Fruit fly (Drosophila melanogaster) whole organism, prepupa: ENCODE measurements around the gene CG3009.
A peak's percentile ranks its signal among the peaks of the same experiment; 100 is the strongest.

Source experiments
- Blimp-1 ChIP-seq: fragments of 200-800 bp; sonication (Bioruptor generic); optimal IDR thresholded peaks from 3 replicates; lab custom pipeline; 2017; ENCODE audit warnings: missing biosample characterization, missing genetic modification characterization, mild to moderate bottlenecking, moderate library complexity, missing genetic modification reagents
- CG10669 ChIP-seq: fragments of 200-800 bp; sonication (Bioruptor generic); optimal IDR thresholded peaks from 3 replicates; lab custom pipeline; 2018; ENCODE audit warnings: missing biosample characterization, mild to moderate bottlenecking, missing genetic modification characterization, moderate library complexity
- CG11294 ChIP-seq: fragments of 200-800 bp; sonication (Bioruptor generic); IDR thresholded peaks from 2 replicates; pipeline ENCODE4 v1.3.6; 2022; ENCODE audit warnings: missing biosample characterization, missing genetic modification characterization
- CG11762 ChIP-seq: fragments of 200-800 bp; sonication (Bioruptor generic); optimal IDR thresholded peaks from 3 replicates; lab custom pipeline; 2016; ENCODE audit warnings: missing biosample characterization, missing genetic modification characterization; ENCODE audit not compliant: insufficient read depth
- CG11902 ChIP-seq: fragments of 200-800 bp; sonication (Bioruptor generic); optimal IDR thresholded peaks from 3 replicates; lab custom pipeline; 2016; ENCODE audit warnings: missing biosample characterization, missing genetic modification characterization
- CG15336 ChIP-seq: fragments of 200-800 bp; sonication (Bioruptor generic); IDR thresholded peaks from 2 replicates; pipeline ENCODE4 v1.3.6; 2022; ENCODE audit warnings: missing biosample characterization, missing genetic modification characterization
- CG1621 ChIP-seq: fragments of 200-800 bp; sonication (Bioruptor generic); optimal IDR thresholded peaks from 3 replicates; lab custom pipeline; 2018; ENCODE audit warnings: missing biosample characterization, mild to moderate bottlenecking, missing genetic modification characterization
- CG16779 ChIP-seq: fragments of 200-800 bp; sonication (Bioruptor generic); optimal IDR thresholded peaks from 3 replicates; lab custom pipeline; 2017; ENCODE audit warnings: missing biosample characterization, mild to moderate bottlenecking, missing genetic modification characterization
- CG32006 ChIP-seq: fragments of 200-800 bp; sonication (Bioruptor generic); optimal IDR thresholded peaks from 3 replicates; lab custom pipeline; 2017; ENCODE audit warnings: missing biosample characterization, mild to moderate bottlenecking, missing genetic modification characterization
- CG3919 ChIP-seq: fragments of 200-800 bp; sonication (Bioruptor generic); optimal IDR thresholded peaks from 3 replicates; lab custom pipeline; 2016; ENCODE audit warnings: missing biosample characterization, missing genetic modification characterization
- CG6792 ChIP-seq: fragments of 200-800 bp; sonication (Bioruptor generic); optimal IDR thresholded peaks from 3 replicates; lab custom pipeline; 2016; ENCODE audit warnings: missing biosample characterization, missing genetic modification characterization
- CG6854 ChIP-seq: fragments of 200-800 bp; sonication (Bioruptor generic); optimal IDR thresholded peaks from 2 replicates; lab custom pipeline; 2017; ENCODE audit warnings: missing biosample characterization, mild to moderate bottlenecking, missing genetic modification characterization
- CG8119 ChIP-seq: fragments of 200-800 bp; sonication (Bioruptor generic); IDR thresholded peaks from 3 replicates; pipeline ENCODE4 v1.3.6; 2022; ENCODE audit warnings: missing biosample characterization, missing genetic modification characterization
- CG8319 ChIP-seq: fragments of 200-800 bp; sonication (Bioruptor generic); optimal IDR thresholded peaks from 3 replicates; lab custom pipeline; 2016; ENCODE audit warnings: missing biosample characterization, missing genetic modification characterization
- CG9139 ChIP-seq: fragments of 200-800 bp; sonication (Bioruptor generic); optimal IDR thresholded peaks from 3 replicates; lab custom pipeline; 2017; ENCODE audit warnings: missing biosample characterization, mild to moderate bottlenecking, missing genetic modification characterization
- Eip75B ChIP-seq: fragments of 200-800 bp; sonication (Bioruptor generic); optimal IDR thresholded peaks from 3 replicates; lab custom pipeline; 2016; ENCODE audit warnings: missing biosample characterization, missing genetic modification characterization
- Eip78C ChIP-seq: fragments of 200-800 bp; sonication (Bioruptor generic); peaks from one replicate; lab custom pipeline; 2016; ENCODE audit warnings: missing biosample characterization, missing genetic modification characterization
- Eip93F ChIP-seq: fragments of 200-800 bp; sonication (Bioruptor generic); optimal IDR thresholded peaks from 2 replicates; lab custom pipeline; 2016; ENCODE audit warnings: missing biosample characterization, mild to moderate bottlenecking, missing genetic modification characterization
- Ets21C ChIP-seq: fragments of 200-800 bp; sonication (Bioruptor generic); optimal IDR thresholded peaks from 3 replicates; lab custom pipeline; 2016; ENCODE audit warnings: missing biosample characterization, missing genetic modification characterization
- Ets96B ChIP-seq: fragments of 200-800 bp; optimal IDR thresholded peaks from 2 replicates; lab custom pipeline; 2019; ENCODE audit warnings: missing biosample characterization, mild to moderate bottlenecking, missing genetic modification characterization, moderate library complexity
- Gug ChIP-seq: fragments of 200-800 bp; sonication (Bioruptor generic); IDR thresholded peaks from 2 replicates; pipeline ENCODE4 v1.3.6; 2022; ENCODE audit warnings: missing biosample characterization, missing genetic modification characterization
- Hr38 ChIP-seq: sonication (Bioruptor generic); optimal IDR thresholded peaks from 2 replicates; lab custom pipeline; 2016; ENCODE audit warnings: missing biosample characterization, missing genetic modification characterization
- Met ChIP-seq: fragments of 200-800 bp; sonication (Bioruptor generic); optimal IDR thresholded peaks from 3 replicates; lab custom pipeline; 2016; ENCODE audit warnings: missing biosample characterization, missing genetic modification characterization
- OdsH ChIP-seq: fragments of 200-800 bp; sonication (Bioruptor generic); optimal IDR thresholded peaks from 3 replicates; lab custom pipeline; 2016; ENCODE audit warnings: missing biosample characterization, missing genetic modification characterization
- Smox ChIP-seq: fragments of 200-800 bp; sonication (Bioruptor generic); optimal IDR thresholded peaks from 3 replicates; lab custom pipeline; 2016; ENCODE audit warnings: missing biosample characterization, missing genetic modification characterization
- Sox102F ChIP-seq: fragments of 200-800 bp; sonication (Bioruptor generic); optimal IDR thresholded peaks from 2 replicates; lab custom pipeline; 2016; ENCODE audit warnings: missing biosample characterization, mild to moderate bottlenecking, missing genetic modification characterization
- Sox14 ChIP-seq: fragments of 200-800 bp; sonication (Bioruptor generic); optimal IDR thresholded peaks from 3 replicates; lab custom pipeline; 2016; ENCODE audit warnings: missing biosample characterization, missing genetic modification characterization
- achi ChIP-seq: fragments of 200-800 bp; sonication (Bioruptor generic); optimal IDR thresholded peaks from 3 replicates; lab custom pipeline; 2016; ENCODE audit warnings: missing biosample characterization, missing genetic modification characterization
- acj6 ChIP-seq: fragments of 200-800 bp; sonication (Bioruptor generic); optimal IDR thresholded peaks from 3 replicates; lab custom pipeline; 2016; ENCODE audit warnings: missing biosample characterization, missing genetic modification characterization
- dac ChIP-seq: fragments of 200-800 bp; sonication (Bioruptor generic); optimal IDR thresholded peaks from 2 replicates; lab custom pipeline; 2017; ENCODE audit warnings: missing biosample characterization, mild to moderate bottlenecking, missing genetic modification characterization
- dsx ChIP-seq: fragments of 200-800 bp; optimal IDR thresholded peaks from 3 replicates; lab custom pipeline; 2019; ENCODE audit warnings: missing biosample characterization, mild to moderate bottlenecking, missing genetic modification characterization, moderate library complexity; ENCODE audit not compliant: poor library complexity, severe bottlenecking
- eg ChIP-seq: fragments of 200-800 bp; sonication (Bioruptor generic); IDR thresholded peaks from 3 replicates; pipeline ENCODE4 v1.3.6; 2022; ENCODE audit warnings: missing biosample characterization, missing genetic modification characterization
- esn ChIP-seq: fragments of 200-800 bp; sonication (Bioruptor generic); optimal IDR thresholded peaks from 2 replicates; lab custom pipeline; 2016; ENCODE audit warnings: missing biosample characterization, mild to moderate bottlenecking, missing genetic modification characterization, moderate library complexity
- fd59A ChIP-seq: fragments of 200-800 bp; sonication (Bioruptor generic); optimal IDR thresholded peaks from 2 replicates; lab custom pipeline; 2017; ENCODE audit warnings: missing biosample characterization, mild to moderate bottlenecking, missing genetic modification characterization, missing genetic modification reagents
- net ChIP-seq: fragments of 200-800 bp; sonication (Bioruptor generic); optimal IDR thresholded peaks from 3 replicates; lab custom pipeline; 2016; ENCODE audit warnings: missing biosample characterization, missing genetic modification characterization
- pdm3 ChIP-seq: fragments of 200-800 bp; sonication (Bioruptor generic); optimal IDR thresholded peaks from 3 replicates; lab custom pipeline; 2016; ENCODE audit warnings: missing biosample characterization, missing genetic modification characterization
- ss ChIP-seq, 2 experiments: fragments of 200-800 bp; sonication (Bioruptor generic); optimal IDR thresholded peaks; 2 replicates in 1 of 2; 3 replicates in 1 of 2; lab custom pipeline; 2017 to 2018; ENCODE audit warnings: mild to moderate bottlenecking in 2 of 2, missing biosample characterization in 2 of 2, missing genetic modification characterization in 2 of 2, moderate library complexity in 1 of 2
- svp ChIP-seq: fragments of 200-800 bp; sonication (Bioruptor generic); peaks from one replicate; lab custom pipeline; 2016; ENCODE audit warnings: missing biosample characterization, missing genetic modification characterization
- topi ChIP-seq: fragments of 200-800 bp; sonication (Bioruptor generic); optimal IDR thresholded peaks from 3 replicates; lab custom pipeline; 2016; ENCODE audit warnings: missing biosample characterization, missing genetic modification characterization
- vri ChIP-seq: fragments of 200-800 bp; sonication (Bioruptor generic); optimal IDR thresholded peaks from 3 replicates; lab custom pipeline; 2016; ENCODE audit warnings: missing biosample characterization, mild to moderate bottlenecking, missing genetic modification characterization

CG3009 gene

dm6 chrX:4691226-4691625 is 24.7 kb upstream of the CG3009 start (continued):
- TF ChIP-seq CG10669 (GFP tag; lab: Kevin White, UChicago) (peak; percentile 49), Ets96B (tag; lab: Kevin White, UChicago) (peak; percentile 39), OdsH (peak; percentile 34), Smox (GFP tag; lab: Kevin White, UChicago) (no peak), Sox14 (GFP tag; lab: Kevin White, UChicago) (no peak), Eip75B (GFP tag; lab: Kevin White, UChicago) (no peak), CG11762 (GFP tag; lab: Kevin White, UChicago) (no peak), Eip93F (GFP tag; lab: Kevin White, UChicago) (no peak), CG3919 (GFP tag; lab: Kevin White, UChicago) (peak; percentile 18), pdm3 (peak; percentile 8), CG32006 (GFP tag; lab: Kevin White, UChicago) (peak; percentile 57), vri (GFP tag; lab: Kevin White, UChicago) (no peak), CG11294 (0 out of 2 replicates have a peak, but pooled peaks have one; percentile 28), ss (GFP tag; optimal IDR thresholded peaks at IDR 0.05; lab: Kevin White, UChicago) (peak in 1 of 2 experiments; percentile 18), dsx (peak; percentile 27), net (GFP tag; lab: Kevin White, UChicago) (no peak), Hr38 (GFP tag; lab: Kevin White, UChicago) (no peak), esn (GFP tag; lab: Kevin White, UChicago) (peak; percentile 15), Sox102F (no peak), dac (no peak), CG6854 (GFP tag; lab: Kevin White, UChicago) (no peak), CG9139 (no peak), CG11902 (GFP tag; lab: Kevin White, UChicago) (no peak), topi (GFP tag; lab: Kevin White, UChicago) (no peak), CG6792 (GFP tag; lab: Kevin White, UChicago) (peak; percentile 13), eg (peak; percentile 51; the same call in 1 of the 3 replicates), CG8319 (GFP tag; lab: Kevin White, UChicago) (no peak), achi (peak; percentile 35), Blimp-1 (GFP tag; lab: Kevin White, UChicago) (no peak), CG16779 (tag; lab: Kevin White, UChicago) (no peak), acj6 (GFP tag; lab: Kevin White, UChicago) (peak; percentile 28), CG15336 (GFP tag; lab: Robert Waterston, UW) (peak; percentile 45; the same call in 1 of the 2 replicates)
- TF ChIP-seq, all 60 proteins: peak for 28

- no peak for TF ChIP-seq pdm3
- no peak for TF ChIP-seq Sox102F
- TF ChIP-seq svp (GFP tag; lab: Kevin White, UChicago): no peak
- no peak for TF ChIP-seq Ets21C
- TF ChIP-seq CG10669 (GFP tag; lab: Kevin White, UChicago): no peak
- no peak for TF ChIP-seq OdsH
- no peak for TF ChIP-seq eg
- TF ChIP-seq Blimp-1 (GFP tag; lab: Kevin White, UChicago): no peak
- no peak for TF ChIP-seq CG8119 (GFP tag; lab: Robert Waterston, UW)
- no peak for TF ChIP-seq Eip78C
- TF ChIP-seq CG8319 (GFP tag; lab: Kevin White, UChicago): no peak
- TF ChIP-seq fd59A (GFP tag; lab: Kevin White, UChicago): no peak
- TF ChIP-seq Met (GFP tag; lab: Kevin White, UChicago): no peak
- no peak for TF ChIP-seq Hr38 (GFP tag; lab: Kevin White, UChicago)
- no peak for TF ChIP-seq Gug (GFP tag; lab: Robert Waterston, UW)
- no peak for TF ChIP-seq Ets96B (tag; lab: Kevin White, UChicago)
- TF ChIP-seq CG1621 (tag; lab: Kevin White, UChicago): no peak
Measured at dm6 chrX:4690767-4691166, 24.3 kb upstream of the CG3009 start.
